Fruit fly (Drosophila melanogaster): ENCODE measurements around the gene SNF4Agamma.

Gene SNF4Agamma

DNA sequence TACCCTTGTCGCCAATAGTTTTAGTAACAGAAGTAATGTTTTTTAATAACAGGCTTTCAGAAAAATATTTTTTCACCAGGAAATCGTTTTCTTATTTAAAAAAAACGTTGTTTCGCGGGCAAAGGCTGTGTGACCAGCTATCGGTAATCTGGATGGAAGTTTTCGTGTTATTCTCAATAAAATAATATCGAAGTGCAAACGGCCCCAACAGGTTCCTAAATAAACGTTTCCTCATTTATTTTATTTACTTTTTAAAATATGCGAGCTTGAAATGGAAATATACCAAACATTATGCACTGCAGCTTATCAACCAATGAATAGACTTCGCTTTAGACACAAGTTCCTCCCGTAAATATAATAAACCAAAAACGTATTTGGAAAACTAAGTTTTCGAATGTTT is 10.5 kb upstream of the SNF4Agamma start, which contains the start of gene Ice2 (continued):
- TF ChIP-seq repo (GFP tag; optimal IDR thresholded peaks at IDR 0.05) (no peak), CG15601 (tag; optimal IDR thresholded peaks at IDR 0.05) (peak; percentile 42), BEAF-32 (GFP tag; optimal IDR thresholded peaks at IDR 0.05) (peak; percentile 53), fd102C (GFP tag; optimal IDR thresholded peaks at IDR 0.05) (no peak), Adf1 (GFP tag; IDR thresholded peaks at IDR 0.05) (no peak), CG14710 (tag; optimal IDR thresholded peaks at IDR 0.05) (peak; percentile 52), Hsf (GFP tag; optimal IDR thresholded peaks at IDR 0.05) (no peak), Nf-YC (tag; optimal IDR thresholded peaks at IDR 0.05) (peak; percentile 2), dan (GFP tag; IDR thresholded peaks at IDR 0.05) (no peak), HLH4C (GFP tag; IDR thresholded peaks at IDR 0.05; ENCODE audit: partially characterized antibody) (peak; percentile 35; the same call in 1 of the 3 replicates), usp (GFP tag; optimal IDR thresholded peaks at IDR 0.05) (no peak), CG42726 (GFP tag; IDR thresholded peaks at IDR 0.05; ENCODE audit: partially characterized antibody) (no peak), CG9797 (GFP tag; optimal IDR thresholded peaks at IDR 0.05) (peak; percentile 63), knrl (GFP tag; IDR thresholded peaks at IDR 0.05; ENCODE audit: partially characterized antibody) (peak; percentile 52; the same call in 2 of the 3 replicates), Bgb (GFP tag; IDR thresholded peaks at IDR 0.05; ENCODE audit: partially characterized antibody) (peak; percentile 47; the same call in 1 of the 2 replicates), Hey (tag; optimal IDR thresholded peaks at IDR 0.05) (no peak), CG15696 (tag; optimal IDR thresholded peaks at IDR 0.05) (peak; percentile 7), lbe (GFP tag; optimal IDR thresholded peaks at IDR 0.05) (peak; percentile 37), crc (GFP tag; optimal IDR thresholded peaks at IDR 0.05) (no peak), Sry-δ (GFP tag; optimal IDR thresholded peaks at IDR 0.05) (peak; percentile 49), CG17829 (tag; optimal IDR thresholded peaks at IDR 0.05) (peak; percentile 45), sug (tag; optimal IDR thresholded peaks at IDR 0.05) (peak; percentile 21), Dref (GFP tag; IDR thresholded peaks at IDR 0.05) (peak; percentile 73), z (GFP tag; IDR thresholded peaks at IDR 0.05) (no peak), CG2712 (tag; optimal IDR thresholded peaks at IDR 0.05) (peak; percentile 44), trem (tag; optimal IDR thresholded peaks at IDR 0.05) (peak; percentile 46), Sox100B (GFP tag; optimal IDR thresholded peaks at IDR 0.05) (no peak), CG14014 (GFP tag; IDR thresholded peaks at IDR 0.05) (peak; percentile 33; the same call in 1 of the 2 replicates), CoRest (tag; optimal IDR thresholded peaks at IDR 0.05) (peak; percentile 16), CG1603 (tag; optimal IDR thresholded peaks at IDR 0.05) (peak; percentile 49), CG2120 (GFP tag; optimal IDR thresholded peaks at IDR 0.05) (peak; percentile 3), CG10979 (tag; optimal IDR thresholded peaks at IDR 0.05) (peak; percentile 5), CG10267 (tag; optimal IDR thresholded peaks at IDR 0.05) (peak; percentile 63), NK7.1 (GFP tag; optimal IDR thresholded peaks at IDR 0.05) (no peak), unc-4 (GFP tag; IDR thresholded peaks at IDR 0.05; ENCODE audit: partially characterized antibody) (peak; percentile 53; the same call in 1 of the 2 replicates), CG31388 (GFP tag; optimal IDR thresholded peaks at IDR 0.05) (no peak), stwl (tag; optimal IDR thresholded peaks at IDR 0.05) (peak; percentile 42), Med (GFP tag) (peak; percentile 76), hkb (optimal IDR thresholded peaks at IDR 0.05) (no peak), hkb (GFP tag; IDR thresholded peaks at IDR 0.05) (0 out of 2 replicates have a peak, but pooled peaks have one; percentile 21), gsb (GFP tag; IDR thresholded peaks at IDR 0.05) (no peak), Myb (GFP tag; optimal IDR thresholded peaks at IDR 0.05) (peak; percentile 96), CG4617 (GFP tag; optimal IDR thresholded peaks at IDR 0.05; ENCODE audit: borderline replicate concordance) (peak; percentile 56), Dp (GFP tag; optimal IDR thresholded peaks at IDR 0.05) (peak; percentile 94), CG15514 (GFP tag; optimal IDR thresholded peaks at IDR 0.05) (peak; percentile 92), NC2β (GFP tag; optimal IDR thresholded peaks at IDR 0.05) (no peak), CG1792 (GFP tag; optimal IDR thresholded peaks at IDR 0.05) (peak; percentile 42), zfh1 (GFP tag; IDR thresholded peaks at IDR 0.05) (peak; percentile 21; the same call in 1 of the 3 replicates), PHDP (tag; optimal IDR thresholded peaks at IDR 0.05) (peak; percentile 10), odd (GFP tag; optimal IDR thresholded peaks at IDR 0.05) (no peak)
